Fruit fly (Drosophila melanogaster): Measurements from ENCODE around the gene ND-13B.

dm6 chr3L:10674940-10675339 is 19.0 kb downstream of the ND-13B start:
- no peak for TF ChIP-seq cic (GFP tag; optimal IDR thresholded peaks at IDR 0.05)
- no peak for TF ChIP-seq CG1620 (GFP tag; optimal IDR thresholded peaks at IDR 0.05)
- no peak for TF ChIP-seq tj (GFP tag; optimal IDR thresholded peaks at IDR 0.05)
- TF ChIP-seq bab1 (GFP tag; optimal IDR thresholded peaks at IDR 0.05), result no peak
- no peak for TF ChIP-seq CG7101 (tag; optimal IDR thresholded peaks at IDR 0.05)
- TF ChIP-seq CG5204 (GFP tag; optimal IDR thresholded peaks at IDR 0.05), result no peak
- no peak for TF ChIP-seq cnc (optimal IDR thresholded peaks at IDR 0.05)
- TF ChIP-seq toe (GFP tag; optimal IDR thresholded peaks at IDR 0.05), result no peak
- TF ChIP-seq Clk (GFP tag; optimal IDR thresholded peaks at IDR 0.05), result no peak
- no peak for TF ChIP-seq CG11617 (GFP tag; optimal IDR thresholded peaks at IDR 0.05)
- TF ChIP-seq CG12768 (GFP tag; optimal IDR thresholded peaks at IDR 0.05), result no peak
